Fruit fly (Drosophila melanogaster) whole organism, embryonic: Measurements from ENCODE around the gene Hr96.
A peak's percentile ranks its signal among the peaks of the same experiment; 100 is the strongest.

Experiments used
- ATbp ChIP-seq: fragments of 200-800 bp; sonication (Bioruptor generic); optimal IDR thresholded peaks from 2 replicates; lab custom pipeline; 2017; ENCODE audit warnings: missing biosample characterization, mild to moderate bottlenecking, missing genetic modification characterization, missing genetic modification reagents
- Antp ChIP-seq: fragments of 200-800 bp; sonication (Bioruptor generic); optimal IDR thresholded peaks from 3 replicates; lab custom pipeline; 2016; ENCODE audit warnings: missing biosample characterization, missing genetic modification characterization
- Asciz ChIP-seq: fragments of 200-800 bp; sonication (Bioruptor generic); optimal IDR thresholded peaks from 2 replicates; lab custom pipeline; 2017; ENCODE audit warnings: missing biosample characterization, mild to moderate bottlenecking, missing genetic modification characterization, missing genetic modification reagents
- B-H2 ChIP-seq: fragments of 200-800 bp; sonication (Bioruptor generic); optimal IDR thresholded peaks from 2 replicates; lab custom pipeline; 2018; ENCODE audit warnings: missing biosample characterization, mild to moderate bottlenecking, missing genetic modification characterization
- Bteb2 ChIP-seq: fragments of 200-800 bp; sonication (Bioruptor generic); optimal IDR thresholded peaks from 2 replicates; lab custom pipeline; 2016; ENCODE audit warnings: missing biosample characterization, missing genetic modification characterization
- CG10209 ChIP-seq: fragments of 200-800 bp; sonication (Bioruptor generic); optimal IDR thresholded peaks from 3 replicates; lab custom pipeline; 2017; ENCODE audit warnings: missing biosample characterization, mild to moderate bottlenecking, missing genetic modification characterization, missing genetic modification reagents
- CG10431 ChIP-seq: fragments of 200-800 bp; sonication (Bioruptor generic); optimal IDR thresholded peaks from 3 replicates; lab custom pipeline; 2018; ENCODE audit warnings: missing biosample characterization, mild to moderate bottlenecking, missing genetic modification characterization
- CG12942 ChIP-seq: fragments of 200-800 bp; sonication (Bioruptor generic); optimal IDR thresholded peaks from 3 replicates; lab custom pipeline; 2016; ENCODE audit warnings: missing biosample characterization, missing genetic modification characterization
- CG13894 ChIP-seq: fragments of 200-800 bp; sonication (Bioruptor generic); optimal IDR thresholded peaks from 3 replicates; lab custom pipeline; 2018; ENCODE audit warnings: missing biosample characterization, mild to moderate bottlenecking, missing genetic modification characterization, moderate library complexity
- CG1603 ChIP-seq: fragments of 200-800 bp; sonication (Bioruptor generic); optimal IDR thresholded peaks from 2 replicates; lab custom pipeline; 2019; ENCODE audit warnings: missing biosample characterization, mild to moderate bottlenecking, missing genetic modification characterization, moderate library complexity
- CG17568 ChIP-seq: fragments of 200-800 bp; sonication (Bioruptor generic); optimal IDR thresholded peaks from 2 replicates; lab custom pipeline; 2018; ENCODE audit warnings: missing biosample characterization, mild to moderate bottlenecking, missing genetic modification characterization, moderate library complexity
- CG18476 ChIP-seq: fragments of 200-800 bp; sonication (Bioruptor generic); optimal IDR thresholded peaks from 2 replicates; lab custom pipeline; 2016; ENCODE audit warnings: missing biosample characterization, mild to moderate bottlenecking, missing genetic modification characterization
- CG2129 ChIP-seq: fragments of 200-800 bp; sonication (Bioruptor generic); IDR thresholded peaks from 2 replicates; pipeline ENCODE4 v1.3.6; 2022; ENCODE audit warnings: missing biosample characterization, missing genetic modification characterization; ENCODE audit not compliant: partially characterized antibody
- CG2199 ChIP-seq: fragments of 200-800 bp; sonication (Bioruptor generic); IDR thresholded peaks from 3 replicates; pipeline ENCODE4 v1.3.6; 2022; ENCODE audit warnings: missing biosample characterization, missing genetic modification characterization
- CG2202 ChIP-seq: fragments of 200-800 bp; sonication (Bioruptor generic); optimal IDR thresholded peaks from 2 replicates; lab custom pipeline; 2018; ENCODE audit warnings: missing biosample characterization, mild to moderate bottlenecking, missing genetic modification characterization
- CG31441 ChIP-seq: fragments of 200-800 bp; sonication (Bioruptor generic); IDR thresholded peaks from 2 replicates; pipeline ENCODE4 v1.3.6; 2022; ENCODE audit warnings: missing biosample characterization, missing genetic modification characterization
- CG32767 ChIP-seq: fragments of 200-800 bp; sonication (Bioruptor generic); IDR thresholded peaks from 2 replicates; pipeline ENCODE4 v1.3.6; 2022; ENCODE audit warnings: missing biosample characterization, missing genetic modification characterization
- CG32772 ChIP-seq: fragments of 200-800 bp; sonication (Bioruptor generic); IDR thresholded peaks from 2 replicates; pipeline ENCODE4 v1.3.6; 2022; ENCODE audit warnings: missing biosample characterization, missing genetic modification characterization
- CG4328 ChIP-seq: fragments of 200-800 bp; sonication (Bioruptor generic); optimal IDR thresholded peaks from 3 replicates; lab custom pipeline; 2017; ENCODE audit warnings: missing biosample characterization, missing genetic modification reagents, missing genetic modification characterization
- CG4360 ChIP-seq: fragments of 200-800 bp; sonication (Bioruptor generic); IDR thresholded peaks from 2 replicates; pipeline ENCODE4 v1.3.6; 2022; ENCODE audit warnings: missing biosample characterization, missing genetic modification characterization
- CG4707 ChIP-seq: fragments of 200-800 bp; sonication (Bioruptor generic); optimal IDR thresholded peaks from 2 replicates; lab custom pipeline; 2018; ENCODE audit warnings: missing biosample characterization, mild to moderate bottlenecking, missing genetic modification characterization, moderate library complexity
- CG4730 ChIP-seq: fragments of 200-800 bp; sonication (Bioruptor generic); IDR thresholded peaks from 2 replicates; pipeline ENCODE4 v1.3.6; 2022; ENCODE audit warnings: missing biosample characterization, missing genetic modification characterization
- CG7357 ChIP-seq: fragments of 200-800 bp; sonication (Bioruptor generic); IDR thresholded peaks from 3 replicates; pipeline ENCODE4 v1.3.6; 2022; ENCODE audit warnings: missing biosample characterization, missing genetic modification characterization
- CG8281 ChIP-seq: fragments of 200-800 bp; sonication (Bioruptor generic); optimal IDR thresholded peaks from 2 replicates; lab custom pipeline; 2018; ENCODE audit warnings: missing biosample characterization, mild to moderate bottlenecking, missing genetic modification characterization, moderate library complexity
- Fer3 ChIP-seq: fragments of 200-800 bp; sonication (Bioruptor generic); optimal IDR thresholded peaks from 2 replicates; lab custom pipeline; 2018; ENCODE audit warnings: missing biosample characterization, mild to moderate bottlenecking, missing genetic modification characterization, moderate library complexity
- HLH3B ChIP-seq: fragments of 200-800 bp; sonication (Bioruptor generic); IDR thresholded peaks from 2 replicates; pipeline ENCODE4 v1.3.6; 2022; ENCODE audit warnings: missing biosample characterization, missing genetic modification characterization
- HmgZ ChIP-seq: fragments of 200-800 bp; sonication (Bioruptor generic); optimal IDR thresholded peaks from 2 replicates; lab custom pipeline; 2018; ENCODE audit warnings: missing biosample characterization, mild to moderate bottlenecking, missing genetic modification characterization
- MBD-R2 ChIP-seq: fragments of 200-800 bp; sonication (Bioruptor generic); IDR thresholded peaks from 2 replicates; pipeline ENCODE4 v1.3.6; 2022; ENCODE audit warnings: missing biosample characterization, missing genetic modification characterization
- Med ChIP-seq: fragments of 200-800 bp; sonication (Bioruptor generic); peaks from one replicate; lab custom pipeline; 2016; ENCODE audit warnings: missing biosample characterization, missing genetic modification characterization, mild to moderate bottlenecking, inconsistent platforms, moderate library complexity
- Opbp ChIP-seq: fragments of 200-800 bp; sonication (Bioruptor generic); IDR thresholded peaks from 3 replicates; pipeline ENCODE4 v1.3.6; 2022; ENCODE audit warnings: missing biosample characterization, missing genetic modification characterization; ENCODE audit not compliant: partially characterized antibody
- Rx ChIP-seq: fragments of 200-800 bp; sonication (Bioruptor generic); IDR thresholded peaks from 2 replicates; pipeline ENCODE4 v1.3.6; 2022; ENCODE audit warnings: missing biosample characterization, missing genetic modification characterization
- Sox102F ChIP-seq: fragments of 200-800 bp; sonication (Bioruptor generic); optimal IDR thresholded peaks from 2 replicates; lab custom pipeline; 2018; ENCODE audit warnings: missing biosample characterization, mild to moderate bottlenecking, missing genetic modification characterization, moderate library complexity
- Sry-β ChIP-seq: fragments of 200-800 bp; sonication (Bioruptor generic); optimal IDR thresholded peaks from 2 replicates; lab custom pipeline; 2018; ENCODE audit warnings: missing biosample characterization, mild to moderate bottlenecking, missing genetic modification characterization, moderate library complexity
- Ssrp ChIP-seq: fragments of 200-800 bp; sonication (Bioruptor generic); optimal IDR thresholded peaks from 2 replicates; lab custom pipeline; 2018; ENCODE audit warnings: missing biosample characterization, mild to moderate bottlenecking, missing genetic modification characterization, moderate library complexity
- ab ChIP-seq: fragments of 200-800 bp; sonication (Bioruptor generic); optimal IDR thresholded peaks from 2 replicates; lab custom pipeline; 2016; ENCODE audit warnings: missing biosample characterization, missing genetic modification characterization
- abd-A ChIP-seq: fragments of 200-800 bp; sonication (Bioruptor generic); optimal IDR thresholded peaks from 3 replicates; lab custom pipeline; 2019; ENCODE audit warnings: missing biosample characterization, mild to moderate bottlenecking, missing genetic modification characterization, moderate library complexity
- bowl ChIP-seq: fragments of 200-800 bp; sonication (Bioruptor generic); IDR thresholded peaks from 2 replicates; pipeline ENCODE4 v1.3.6; 2022; ENCODE audit warnings: missing biosample characterization, missing genetic modification characterization
- ci ChIP-seq: fragments of 200-800 bp; sonication (Bioruptor generic); IDR thresholded peaks from 3 replicates; pipeline ENCODE4 v1.3.6; 2022; ENCODE audit warnings: missing biosample characterization, missing genetic modification characterization
- ewg ChIP-seq: fragments of 200-800 bp; sonication (Bioruptor generic); optimal IDR thresholded peaks from 3 replicates; lab custom pipeline; 2017; ENCODE audit warnings: mild to moderate bottlenecking, missing biosample characterization, missing genetic modification reagents, missing genetic modification characterization
- fd3F ChIP-seq: fragments of 200-800 bp; sonication (Bioruptor generic); optimal IDR thresholded peaks from 2 replicates; lab custom pipeline; 2018; ENCODE audit warnings: missing biosample characterization, mild to moderate bottlenecking, missing genetic modification characterization, moderate library complexity
- ind ChIP-seq: fragments of 200-800 bp; sonication (Bioruptor generic); optimal IDR thresholded peaks from 3 replicates; lab custom pipeline; 2016; ENCODE audit warnings: missing biosample characterization, missing genetic modification characterization
- lilli ChIP-seq: fragments of 200-800 bp; sonication (Bioruptor generic); optimal IDR thresholded peaks from 3 replicates; lab custom pipeline; 2016; ENCODE audit warnings: missing biosample characterization, missing genetic modification characterization
- nerfin-2 ChIP-seq: fragments of 200-800 bp; sonication (Bioruptor generic); IDR thresholded peaks from 2 replicates; pipeline ENCODE4 v1.3.6; 2022; ENCODE audit warnings: missing biosample characterization, missing genetic modification characterization; ENCODE audit not compliant: partially characterized antibody
- scrt ChIP-seq: fragments of 200-800 bp; sonication (Bioruptor generic); optimal IDR thresholded peaks from 2 replicates; lab custom pipeline; 2018; ENCODE audit warnings: missing biosample characterization, mild to moderate bottlenecking, missing genetic modification characterization, moderate library complexity
- sima ChIP-seq: fragments of 200-800 bp; sonication (Bioruptor generic); optimal IDR thresholded peaks from 2 replicates; lab custom pipeline; 2016; ENCODE audit warnings: missing biosample characterization, missing genetic modification characterization
- sna ChIP-seq: fragments of 200-800 bp; sonication (Bioruptor generic); IDR thresholded peaks from 2 replicates; pipeline ENCODE4 v1.3.6; 2022; ENCODE audit warnings: missing biosample characterization, missing genetic modification characterization; ENCODE audit not compliant: partially characterized antibody
- unc-4 ChIP-seq: fragments of 200-800 bp; sonication (Bioruptor generic); IDR thresholded peaks from 2 replicates; pipeline ENCODE4 v1.3.6; 2022; ENCODE audit warnings: missing biosample characterization, missing genetic modification characterization; ENCODE audit not compliant: partially characterized antibody
- yki ChIP-seq: fragments of >200 bp; optimal IDR thresholded peaks from 3 replicates; lab custom pipeline; 2018
- zf30C ChIP-seq: fragments of 200-800 bp; sonication (Bioruptor generic); optimal IDR thresholded peaks from 3 replicates; lab custom pipeline; 2018; ENCODE audit warnings: missing biosample characterization, mild to moderate bottlenecking, missing genetic modification characterization

The Hr96 gene

DNA sequence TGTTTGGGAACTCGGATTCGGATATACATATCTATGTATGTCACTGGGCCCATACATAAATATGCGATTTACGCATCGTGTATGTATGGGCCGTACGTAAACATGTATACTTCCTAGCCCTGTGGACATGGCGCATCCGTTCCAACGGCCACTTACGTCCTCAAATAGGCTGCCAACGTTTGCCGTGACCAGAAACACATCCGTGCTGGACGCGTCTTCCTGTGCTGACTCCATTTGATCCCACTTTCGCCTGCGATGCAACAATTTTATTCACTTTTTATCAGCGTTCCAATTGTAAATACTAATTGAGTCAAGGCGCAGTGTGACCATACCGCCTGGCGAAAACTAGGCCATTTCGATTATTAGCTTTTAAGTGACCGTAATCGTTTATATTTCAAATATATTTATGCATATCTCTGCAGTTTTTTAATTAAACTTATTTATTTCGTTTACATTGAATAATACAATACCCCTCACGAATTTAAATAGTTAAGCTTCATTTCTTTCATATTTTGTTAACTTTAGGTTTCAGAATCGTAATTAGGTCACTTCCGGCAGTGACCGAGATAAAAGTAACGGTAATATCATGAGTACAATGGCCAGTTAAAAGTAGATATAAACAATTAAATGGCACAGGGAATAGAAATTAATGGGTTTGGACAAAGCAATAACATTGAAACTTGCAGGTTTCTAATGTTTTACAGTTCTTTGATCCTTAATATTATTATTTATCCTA lies 19.9 kb downstream of the Hr96 start, which contains the start of gene 5PtaseI (continued):
- no peak for TF ChIP-seq Sox102F
- TF ChIP-seq CG32767 (GFP tag; lab: Robert Waterston, UW): 0 out of 2 replicates have a peak, but pooled peaks have one; percentile 47
- no peak for TF ChIP-seq ewg
- TF ChIP-seq CG4730 (GFP tag; lab: Robert Waterston, UW): no peak
- TF ChIP-seq CG2129 (GFP tag; lab: Robert Waterston, UW): no peak
- TF ChIP-seq CG31441 (GFP tag; lab: Robert Waterston, UW): no peak
- TF ChIP-seq CG10431: no peak
- TF ChIP-seq CG32772 (GFP tag; lab: Robert Waterston, UW): no peak
- TF ChIP-seq CG17568: no peak
- no peak for TF ChIP-seq zf30C (GFP tag; lab: Kevin White, UChicago)
- TF ChIP-seq Bteb2 (GFP tag; lab: Kevin White, UChicago): no peak
- TF ChIP-seq Asciz (GFP tag; lab: Kevin White, UChicago): no peak
- TF ChIP-seq Fer3 (tag; lab: Kevin White, UChicago): no peak
- TF ChIP-seq CG1603 (tag; lab: Kevin White, UChicago): peak; percentile 33
- no peak for TF ChIP-seq ind (GFP tag; lab: Kevin White, UChicago)
- TF ChIP-seq Antp: no peak
- no peak for TF ChIP-seq HLH3B
- TF ChIP-seq nerfin-2 (GFP tag; lab: Robert Waterston, UW): no peak
- no peak for TF ChIP-seq sima (GFP tag; lab: Kevin White, UChicago)
- no peak for TF ChIP-seq CG4707 (GFP tag; lab: Kevin White, UChicago)
- no peak for TF ChIP-seq CG10209 (GFP tag; lab: Kevin White, UChicago)
- peak; percentile 63 for TF ChIP-seq MBD-R2 (GFP tag; lab: Robert Waterston, UW)
- no peak for TF ChIP-seq ab (GFP tag; lab: Kevin White, UChicago)
- TF ChIP-seq Sry-β (GFP tag; lab: Kevin White, UChicago): no peak
- 0 out of 2 replicates have a peak, but pooled peaks have one; percentile 19 for TF ChIP-seq CG4360 (GFP tag; lab: Robert Waterston, UW)
- TF ChIP-seq CG7357: no peak
- TF ChIP-seq B-H2 (GFP tag; lab: Kevin White, UChicago): no peak
- no peak for TF ChIP-seq lilli (GFP tag; lab: Kevin White, UChicago)
- TF ChIP-seq CG2199 (GFP tag; lab: Robert Waterston, UW): no peak
- TF ChIP-seq ci (GFP tag; lab: Robert Waterston, UW): 0 out of 3 replicates have a peak, but pooled peaks have one; percentile 26
- TF ChIP-seq fd3F: no peak
- no peak for TF ChIP-seq Opbp (GFP tag; lab: Robert Waterston, UW)
- peak; percentile 28 for TF ChIP-seq HmgZ (tag; lab: Kevin White, UChicago)
- TF ChIP-seq CG8281 (tag; lab: Kevin White, UChicago): no peak
- TF ChIP-seq Med (GFP tag; lab: Kevin White, UChicago): no peak
- TF ChIP-seq ATbp (GFP tag; lab: Kevin White, UChicago): no peak
- no peak for TF ChIP-seq Rx (GFP tag; lab: Robert Waterston, UW)
- TF ChIP-seq unc-4 (GFP tag; lab: Robert Waterston, UW): no peak
- no peak for TF ChIP-seq CG12942 (GFP tag; lab: Kevin White, UChicago)
- no peak for TF ChIP-seq bowl (GFP tag; lab: Robert Waterston, UW)
- TF ChIP-seq yki (lab: Kevin White, UChicago): no peak
- peak; percentile 27; the same call in 1 of the 2 replicates for TF ChIP-seq sna (GFP tag; lab: Robert Waterston, UW)
- no peak for TF ChIP-seq CG13894
- no peak for TF ChIP-seq CG4328 (GFP tag; lab: Kevin White, UChicago)
- no peak for TF ChIP-seq scrt (GFP tag; lab: Kevin White, UChicago)
- no peak for TF ChIP-seq CG2202 (tag; lab: Kevin White, UChicago)
- TF ChIP-seq CG18476: no peak
- no peak for TF ChIP-seq Ssrp
- no peak for TF ChIP-seq abd-A (tag; lab: Kevin White, UChicago)
